Worm (Caenorhabditis elegans) whole organism, early embryonic: ENCODE measurements around the gene eif-3.K.

ENCODE experiments used
- F13C5.2 ChIP-seq: sonication (generic microtip); optimal IDR thresholded peaks from 2 replicates; lab custom pipeline; 2017; ENCODE audit warnings: mild to moderate bottlenecking, missing genetic modification characterization, inconsistent platforms, missing compliant biosample characterization
- ama-1 ChIP-seq: fragments of 150-350 bp; optimal IDR thresholded peaks from 2 replicates; lab custom pipeline; 2014
- ceh-36 ChIP-seq: sonication (generic microtip); optimal IDR thresholded peaks from 2 replicates; lab custom pipeline; 2016; ENCODE audit warnings: missing genetic modification characterization, inconsistent platforms, missing compliant biosample characterization
- flt-1 ChIP-seq: fragments of 200-800 bp; sonication (Bioruptor generic); IDR thresholded peaks from 2 replicates; pipeline ENCODE4 v1.3.6; 2022; ENCODE audit warnings: missing genetic modification characterization, missing compliant biosample characterization
- hmg-4 ChIP-seq: fragments of 200-800 bp; sonication (Bioruptor generic); optimal IDR thresholded peaks from 2 replicates; lab custom pipeline; 2018; ENCODE audit warnings: mild to moderate bottlenecking, missing genetic modification characterization, missing compliant biosample characterization
- pes-1 ChIP-seq: fragments of 200-800 bp; sonication (Bioruptor generic); IDR thresholded peaks from 2 replicates; pipeline ENCODE4 v1.3.6; 2022; ENCODE audit warnings: missing genetic modification reagents, missing genetic modification characterization, missing compliant biosample characterization
- sea-1 ChIP-seq: fragments of 200-800 bp; sonication (Bioruptor generic); conservative IDR thresholded peaks from 2 replicates; pipeline ENCODE4 v1.3.6; 2022; ENCODE audit warnings: missing genetic modification characterization, missing compliant biosample characterization
- tra-4 ChIP-seq: sonication (generic microtip); optimal IDR thresholded peaks from 2 replicates; lab custom pipeline; 2017; ENCODE audit warnings: missing genetic modification characterization, missing compliant biosample characterization

- TF ChIP-seq ama-1 (lab: Kevin White, UChicago): no peak
- no peak for TF ChIP-seq ceh-36
- TF ChIP-seq F13C5.2 (tag; lab: Kevin White, UChicago): no peak
- no peak for TF ChIP-seq hmg-4 (GFP tag; lab: Kevin White, UChicago)
- no peak for TF ChIP-seq flt-1 (GFP tag; lab: Robert Waterston, UW)
- TF ChIP-seq sea-1: no peak
- no peak for TF ChIP-seq tra-4
- no peak for TF ChIP-seq pes-1 (GFP tag; lab: Robert Waterston, UW)
Measured at ce11 chrV:13004374-13004773, 50.6 kb downstream of the eif-3.K start.
